Fruit fly (Drosophila melanogaster) whole organism, wandering third instar larva: ENCODE results near the gene ssp.

Experiments
- CG32264 ChIP-seq: fragments of 200-800 bp; sonication (Bioruptor generic); optimal IDR thresholded peaks from 2 replicates; lab custom pipeline; 2016; ENCODE audit warnings: missing biosample characterization, missing genetic modification characterization
- CrebA ChIP-seq: fragments of 200-800 bp; sonication (Bioruptor generic); optimal IDR thresholded peaks from 2 replicates; lab custom pipeline; 2016; ENCODE audit warnings: missing biosample characterization, mild to moderate bottlenecking, missing genetic modification characterization, borderline replicate concordance
- Dfd ChIP-seq: fragments of >200 bp; optimal IDR thresholded peaks from 2 replicates; lab custom pipeline; 2017; ENCODE audit warnings: missing biosample characterization, missing genetic modification characterization
- Dif ChIP-seq: fragments of 200-275, 200-300 bp; sonication (Bioruptor generic); optimal IDR thresholded peaks from 2 replicates; lab custom pipeline; 2018; ENCODE audit warnings: missing biosample characterization, missing genetic modification characterization; ENCODE audit not compliant: partially characterized antibody
- Hr78 ChIP-seq: fragments of >200 bp; optimal IDR thresholded peaks from 2 replicates; lab custom pipeline; 2017; ENCODE audit warnings: missing biosample characterization, missing genetic modification characterization
- Myc ChIP-seq: fragments of >200 bp; optimal IDR thresholded peaks from 2 replicates; lab custom pipeline; 2017
- OdsH ChIP-seq: fragments of 200-800 bp; sonication (Bioruptor generic); optimal IDR thresholded peaks from 2 replicates; lab custom pipeline; 2016; ENCODE audit warnings: missing biosample characterization, mild to moderate bottlenecking, missing genetic modification characterization
- brk ChIP-seq: fragments of 200-800 bp; sonication (Bioruptor generic); optimal IDR thresholded peaks from 2 replicates; lab custom pipeline; 2016; ENCODE audit warnings: missing biosample characterization, mild to moderate bottlenecking, missing genetic modification characterization
- fru ChIP-seq: fragments of 200-800 bp; sonication (Bioruptor generic); optimal IDR thresholded peaks from 3 replicates; lab custom pipeline; 2016; ENCODE audit warnings: missing biosample characterization, mild to moderate bottlenecking, missing genetic modification characterization
- psq ChIP-seq: fragments of 200-800 bp; sonication (Bioruptor generic); optimal IDR thresholded peaks from 3 replicates; lab custom pipeline; 2017; ENCODE audit warnings: missing biosample characterization, mild to moderate bottlenecking, missing genetic modification characterization, moderate library complexity
- sv ChIP-seq: fragments of 200-800 bp; sonication (Bioruptor generic); optimal IDR thresholded peaks from 3 replicates; lab custom pipeline; 2016; ENCODE audit warnings: missing biosample characterization, missing genetic modification characterization
- usp ChIP-seq: fragments of >200 bp; optimal IDR thresholded peaks from 2 replicates; lab custom pipeline; 2017; ENCODE audit warnings: missing biosample characterization, missing genetic modification characterization

dm6 chr3L:12082521-12082841 lies 35.6 kb upstream of the ssp start:
- TF ChIP-seq fru (GFP tag; lab: Kevin White, UChicago) (no peak), Hr78 (no peak), sv (GFP tag; lab: Kevin White, UChicago) (no peak), usp (GFP tag; lab: Kevin White, UChicago) (no peak), Myc (lab: Kevin White, UChicago) (no peak), psq (GFP tag; lab: Kevin White, UChicago) (no peak), Dif (GFP tag; lab: Kevin White, UChicago) (no peak), Dfd (GFP tag; lab: Kevin White, UChicago) (no peak), brk (GFP tag; lab: Kevin White, UChicago) (no peak), CrebA (no peak), OdsH (GFP tag; lab: Kevin White, UChicago) (no peak), CG32264 (GFP tag; lab: Kevin White, UChicago) (no peak)
